Worm (Caenorhabditis elegans): ENCODE measurements around the gene clec-74.

DNA sequence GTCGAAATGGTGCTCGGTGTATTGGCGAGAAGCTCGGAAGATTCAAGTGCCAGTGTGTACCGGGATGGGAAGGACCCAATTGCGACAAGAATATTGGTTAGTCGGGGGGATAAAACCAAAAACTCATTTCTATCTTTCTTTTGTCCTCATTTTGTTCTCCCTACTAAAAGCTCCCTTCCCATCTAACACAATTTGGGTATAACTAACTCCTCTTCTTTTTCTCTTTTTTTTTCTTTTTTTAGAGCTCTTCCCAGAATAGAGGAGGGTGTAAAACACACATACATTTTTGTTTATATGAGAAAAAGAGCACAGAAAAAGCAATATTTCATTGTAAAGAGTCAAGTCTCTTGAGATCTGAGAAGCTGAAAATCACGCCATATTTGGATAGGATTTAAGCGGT lies 48.4 kb downstream of the clec-74 start:
- TF ChIP-seq ceh-45 (GFP tag; IDR thresholded peaks at IDR 0.05), result no peak
- no peak for TF ChIP-seq ceh-48 (tag; optimal IDR thresholded peaks at IDR 0.05)
- TF ChIP-seq fkh-10 (GFP tag; optimal IDR thresholded peaks at IDR 0.05), result no peak
- TF ChIP-seq lin-11 (tag; optimal IDR thresholded peaks at IDR 0.05), result no peak
- no peak for TF ChIP-seq gmeb-2 (tag; optimal IDR thresholded peaks at IDR 0.05)
- TF ChIP-seq Y22D7AL.16 (tag; optimal IDR thresholded peaks at IDR 0.05), result no peak
- no peak for TF ChIP-seq ama-1 (optimal IDR thresholded peaks at IDR 0.05)
